Worm (Caenorhabditis elegans) whole organism, L1 larva: Measurements from ENCODE around the gene ckb-1.

Experiments used
- C04F5.9 ChIP-seq: sonication (generic microtip); optimal IDR thresholded peaks from 2 replicates; lab custom pipeline; 2016; ENCODE audit warnings: missing genetic modification characterization, missing compliant biosample characterization
- egl-27 ChIP-seq, 2 experiments: fragments of 150-350 bp in 1 of 2; sonication (generic microtip); optimal IDR thresholded peaks; 3 replicates each; lab custom pipeline; 2017 to 2018; ENCODE audit warnings: missing biosample characterization in 2 of 2, missing genetic modification characterization in 2 of 2, missing genetic modification reagents in 2 of 2
- elt-2 ChIP-seq: sonication (generic microtip); optimal IDR thresholded peaks from 2 replicates; lab custom pipeline; 2016; ENCODE audit warnings: missing genetic modification characterization, mild to moderate bottlenecking, inconsistent platforms, missing compliant biosample characterization, missing genetic modification reagents
- lsy-2 ChIP-seq, 2 experiments: fragments of 150-350 bp; optimal IDR thresholded peaks; 2 replicates each; lab custom pipeline; 2014; ENCODE audit warnings: missing biosample characterization in 2 of 2, missing genetic modification characterization in 2 of 2
- nhr-11 ChIP-seq: fragments of 150-350 bp; optimal IDR thresholded peaks from 2 replicates; lab custom pipeline; 2014; ENCODE audit warnings: missing biosample characterization, missing genetic modification characterization
- nhr-237 ChIP-seq: fragments of 150-350 bp; optimal IDR thresholded peaks from 2 replicates; lab custom pipeline; 2014; ENCODE audit warnings: missing biosample characterization, missing genetic modification characterization
- nhr-76 ChIP-seq: sonication (generic microtip); optimal IDR thresholded peaks from 2 replicates; lab custom pipeline; 2017; ENCODE audit warnings: missing biosample characterization, missing genetic modification characterization
- nhr-77 ChIP-seq: fragments of 150-350 bp; optimal IDR thresholded peaks from 2 replicates; lab custom pipeline; 2014; ENCODE audit warnings: missing biosample characterization, missing genetic modification characterization
- zip-4 ChIP-seq: fragments of 200-800 bp; sonication (Bioruptor generic); optimal IDR thresholded peaks from 2 replicates; lab custom pipeline; 2018; ENCODE audit warnings: mild to moderate bottlenecking, missing genetic modification characterization, moderate library complexity, missing compliant biosample characterization
- ztf-11 ChIP-seq, 2 experiments: sonication (generic microtip); optimal IDR thresholded peaks; 2 replicates each; lab custom pipeline; 2016 to 2017; ENCODE audit warnings: missing genetic modification characterization in 2 of 2, missing biosample characterization in 1 of 2, missing compliant biosample characterization in 1 of 2

ce11 chrIII:4408251-4408650 lies 43.2 kb downstream of the ckb-1 start, which contains the start of gene gpch-1:
- TF ChIP-seq nhr-76 (tag; lab: Kevin White, UChicago) = no peak
- TF ChIP-seq elt-2 (tag; lab: Kevin White, UChicago) = no peak
- no peak for TF ChIP-seq nhr-237 (tag; lab: Kevin White, UChicago)
- no peak for TF ChIP-seq nhr-11 (tag; lab: Kevin White, UChicago)
- TF ChIP-seq nhr-77 (tag; lab: Kevin White, UChicago) = no peak
- no peak for TF ChIP-seq C04F5.9 (tag; lab: Kevin White, UChicago)
- no peak for TF ChIP-seq lsy-2 (tag; optimal IDR thresholded peaks at IDR 0.05; lab: Kevin White, UChicago)
- no peak for TF ChIP-seq ztf-11 (tag; optimal IDR thresholded peaks at IDR 0.05; lab: Kevin White, UChicago)
- TF ChIP-seq egl-27 (tag; optimal IDR thresholded peaks at IDR 0.05; lab: Kevin White, UChicago) = no peak
- TF ChIP-seq zip-4 = no peak
